Fruit fly (Drosophila melanogaster) whole organism, prepupa: ENCODE data around the gene ECSIT.

Source experiments
- CG6792 ChIP-seq: fragments of 200-800 bp; sonication (Bioruptor generic); optimal IDR thresholded peaks from 3 replicates; lab custom pipeline; 2016; ENCODE audit warnings: missing biosample characterization, missing genetic modification characterization
- CG6854 ChIP-seq: fragments of 200-800 bp; sonication (Bioruptor generic); optimal IDR thresholded peaks from 2 replicates; lab custom pipeline; 2017; ENCODE audit warnings: missing biosample characterization, mild to moderate bottlenecking, missing genetic modification characterization
- Eip75B ChIP-seq: fragments of 200-800 bp; sonication (Bioruptor generic); optimal IDR thresholded peaks from 3 replicates; lab custom pipeline; 2016; ENCODE audit warnings: missing biosample characterization, missing genetic modification characterization
- Eip78C ChIP-seq: fragments of 200-800 bp; sonication (Bioruptor generic); peaks from one replicate; lab custom pipeline; 2016; ENCODE audit warnings: missing biosample characterization, missing genetic modification characterization
- Hr39 ChIP-seq: fragments of 200-800 bp; sonication (Bioruptor generic); optimal IDR thresholded peaks from 2 replicates; lab custom pipeline; 2016; ENCODE audit warnings: missing biosample characterization, missing genetic modification characterization
- OdsH ChIP-seq: fragments of 200-800 bp; sonication (Bioruptor generic); optimal IDR thresholded peaks from 3 replicates; lab custom pipeline; 2016; ENCODE audit warnings: missing biosample characterization, missing genetic modification characterization
- Smox ChIP-seq: fragments of 200-800 bp; sonication (Bioruptor generic); optimal IDR thresholded peaks from 3 replicates; lab custom pipeline; 2016; ENCODE audit warnings: missing biosample characterization, missing genetic modification characterization
- Sox102F ChIP-seq: fragments of 200-800 bp; sonication (Bioruptor generic); optimal IDR thresholded peaks from 2 replicates; lab custom pipeline; 2016; ENCODE audit warnings: missing biosample characterization, mild to moderate bottlenecking, missing genetic modification characterization
- dac ChIP-seq: fragments of 200-800 bp; sonication (Bioruptor generic); optimal IDR thresholded peaks from 2 replicates; lab custom pipeline; 2017; ENCODE audit warnings: missing biosample characterization, mild to moderate bottlenecking, missing genetic modification characterization
- esn ChIP-seq: fragments of 200-800 bp; sonication (Bioruptor generic); optimal IDR thresholded peaks from 2 replicates; lab custom pipeline; 2016; ENCODE audit warnings: missing biosample characterization, mild to moderate bottlenecking, missing genetic modification characterization, moderate library complexity
- fd85E ChIP-seq: fragments of 200-800 bp; sonication (Bioruptor generic); optimal IDR thresholded peaks from 3 replicates; lab custom pipeline; 2016; ENCODE audit warnings: missing biosample characterization, missing genetic modification characterization
- lz ChIP-seq: fragments of 200-800 bp; sonication (Bioruptor generic); optimal IDR thresholded peaks from 3 replicates; lab custom pipeline; 2016; ENCODE audit warnings: missing biosample characterization, missing genetic modification characterization

DNA sequence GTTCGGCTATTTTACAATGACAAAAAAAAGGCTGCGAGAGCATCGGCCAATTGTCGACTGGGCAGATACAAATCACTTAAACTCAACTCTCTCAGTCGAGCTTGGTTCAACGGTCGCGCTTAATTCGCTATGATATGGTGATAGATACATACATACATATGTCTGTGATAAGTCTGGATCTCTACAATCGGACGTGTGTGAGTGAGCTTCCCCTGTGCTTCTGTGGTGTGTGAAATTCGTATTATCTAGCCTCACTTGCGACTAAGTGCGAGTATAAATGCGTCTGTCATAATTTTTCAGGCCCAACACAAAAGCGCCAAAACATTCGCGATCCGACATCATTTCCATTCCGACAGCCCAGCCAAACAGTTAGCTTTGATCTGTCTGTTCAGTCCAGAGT, 15.5 kb upstream of the ECSIT start, which contains the start of gene CG1213:
- TF ChIP-seq fd85E (GFP tag; lab: Kevin White, UChicago) (no peak), CG6854 (GFP tag; lab: Kevin White, UChicago) (no peak), OdsH (GFP tag; lab: Kevin White, UChicago) (no peak), Sox102F (GFP tag; lab: Kevin White, UChicago) (no peak), CG6792 (GFP tag; lab: Kevin White, UChicago) (no peak), esn (GFP tag; lab: Kevin White, UChicago) (no peak), dac (GFP tag; lab: Kevin White, UChicago) (no peak), Smox (GFP tag; lab: Kevin White, UChicago) (no peak), lz (GFP tag; lab: Kevin White, UChicago) (no peak), Eip78C (GFP tag; lab: Kevin White, UChicago) (no peak), Hr39 (GFP tag; lab: Kevin White, UChicago) (no peak), Eip75B (GFP tag; lab: Kevin White, UChicago) (no peak)
